Fruit fly (Drosophila melanogaster) whole organism, embryonic: ENCODE data around the gene CG11975.

Experiments used
- Aef1 ChIP-seq: fragments of 200-800 bp; sonication (Bioruptor generic); IDR thresholded peaks from 3 replicates; pipeline ENCODE4 v1.3.6; 2022; ENCODE audit warnings: missing biosample characterization, missing genetic modification characterization
- B-H1 ChIP-seq: fragments of 200-800 bp; sonication (Bioruptor generic); IDR thresholded peaks from 3 replicates; pipeline ENCODE4 v1.3.6; 2022; ENCODE audit warnings: missing biosample characterization, missing genetic modification characterization
- CG1024 ChIP-seq: fragments of 200-800 bp; sonication (Bioruptor generic); IDR thresholded peaks from 2 replicates; pipeline ENCODE4 v1.3.6; 2022; ENCODE audit warnings: missing biosample characterization, missing genetic modification characterization
- CG10431 ChIP-seq: fragments of 200-800 bp; sonication (Bioruptor generic); optimal IDR thresholded peaks from 3 replicates; lab custom pipeline; 2018; ENCODE audit warnings: missing biosample characterization, mild to moderate bottlenecking, missing genetic modification characterization
- CG11398 ChIP-seq: fragments of 200-800 bp; sonication (Bioruptor generic); optimal IDR thresholded peaks from 2 replicates; lab custom pipeline; 2016; ENCODE audit warnings: missing biosample characterization, missing genetic modification characterization
- CG12942 ChIP-seq: fragments of 200-800 bp; sonication (Bioruptor generic); optimal IDR thresholded peaks from 3 replicates; lab custom pipeline; 2016; ENCODE audit warnings: missing biosample characterization, missing genetic modification characterization
- CG13775 ChIP-seq: fragments of 200-800 bp; sonication (Bioruptor generic); optimal IDR thresholded peaks from 3 replicates; lab custom pipeline; 2017; ENCODE audit warnings: missing biosample characterization, mild to moderate bottlenecking, missing genetic modification characterization
- CG14050 ChIP-seq: fragments of 200-800 bp; sonication (Bioruptor generic); IDR thresholded peaks from 3 replicates; pipeline ENCODE4 v1.3.6; 2022; ENCODE audit warnings: missing biosample characterization, missing genetic modification characterization
- CG1832 ChIP-seq: fragments of 200-800 bp; sonication (Bioruptor generic); optimal IDR thresholded peaks from 2 replicates; lab custom pipeline; 2017; ENCODE audit warnings: missing biosample characterization, mild to moderate bottlenecking, missing genetic modification characterization, inconsistent platforms
- CG2712 ChIP-seq: fragments of 200-800 bp; optimal IDR thresholded peaks from 3 replicates; lab custom pipeline; 2019; ENCODE audit warnings: missing biosample characterization, mild to moderate bottlenecking, missing genetic modification characterization, moderate library complexity
- CG2889 ChIP-seq: fragments of 200-800 bp; sonication (Bioruptor generic); IDR thresholded peaks from 3 replicates; pipeline ENCODE4 v1.3.6; 2022; ENCODE audit warnings: missing biosample characterization, missing genetic modification characterization
- CG43689 ChIP-seq: fragments of 200-800 bp; sonication (Bioruptor generic); IDR thresholded peaks from 2 replicates; pipeline ENCODE4 v1.3.6; 2022; ENCODE audit warnings: missing biosample characterization, missing genetic modification characterization
- CG8924 ChIP-seq: fragments of 200-800 bp; optimal IDR thresholded peaks from 3 replicates; lab custom pipeline; 2019; ENCODE audit warnings: missing biosample characterization, mild to moderate bottlenecking, missing genetic modification characterization, moderate library complexity
- CG9932 ChIP-seq: fragments of 200-800 bp; sonication (Bioruptor generic); IDR thresholded peaks from 2 replicates; pipeline ENCODE4 v1.3.6; 2022; ENCODE audit warnings: missing biosample characterization, missing genetic modification characterization
- Chrac-16 ChIP-seq: fragments of 200-800 bp; sonication (Bioruptor generic); optimal IDR thresholded peaks from 3 replicates; lab custom pipeline; 2016; ENCODE audit warnings: missing biosample characterization, missing genetic modification characterization
- Doc2 ChIP-seq: fragments of 200-800 bp; sonication (Bioruptor generic); IDR thresholded peaks from 2 replicates; pipeline ENCODE4 v1.3.6; 2022; ENCODE audit warnings: missing biosample characterization, missing genetic modification characterization
- Ets97D ChIP-seq: fragments of 200-800 bp; sonication (Bioruptor generic); optimal IDR thresholded peaks from 3 replicates; lab custom pipeline; 2016; ENCODE audit warnings: missing biosample characterization, missing genetic modification characterization
- Fer3 ChIP-seq: fragments of 200-800 bp; sonication (Bioruptor generic); optimal IDR thresholded peaks from 2 replicates; lab custom pipeline; 2018; ENCODE audit warnings: missing biosample characterization, mild to moderate bottlenecking, missing genetic modification characterization, moderate library complexity
- HmgD ChIP-seq: fragments of 200-800 bp; sonication (Bioruptor generic); optimal IDR thresholded peaks from 3 replicates; lab custom pipeline; 2016; ENCODE audit warnings: missing biosample characterization, missing genetic modification characterization
- Lhr ChIP-seq: fragments of 200-800 bp; sonication (Bioruptor generic); optimal IDR thresholded peaks from 3 replicates; lab custom pipeline; 2017; ENCODE audit warnings: mild to moderate bottlenecking, missing biosample characterization, missing genetic modification reagents, missing genetic modification characterization
- Max ChIP-seq: fragments of 200-800 bp; sonication (Bioruptor generic); optimal IDR thresholded peaks from 2 replicates; lab custom pipeline; 2016; ENCODE audit warnings: missing biosample characterization, mild to moderate bottlenecking, missing genetic modification characterization
- NK7.1 ChIP-seq: fragments of 200-800 bp; sonication (Bioruptor generic); optimal IDR thresholded peaks from 3 replicates; lab custom pipeline; 2016; ENCODE audit warnings: missing biosample characterization, missing genetic modification characterization
- Optix ChIP-seq: fragments of 200-800 bp; sonication (Bioruptor generic); IDR thresholded peaks from 3 replicates; pipeline ENCODE4 v1.3.6; 2022; ENCODE audit warnings: missing biosample characterization, missing genetic modification characterization
- PHDP ChIP-seq: fragments of 200-800 bp; sonication (Bioruptor generic); optimal IDR thresholded peaks from 3 replicates; lab custom pipeline; 2018; ENCODE audit warnings: missing biosample characterization, mild to moderate bottlenecking, missing genetic modification characterization, moderate library complexity
- Ravus ChIP-seq: fragments of 200-800 bp; sonication (Bioruptor generic); IDR thresholded peaks from 2 replicates; pipeline ENCODE4 v1.3.6; 2022; ENCODE audit warnings: missing biosample characterization, missing genetic modification characterization
- Sox100B ChIP-seq: fragments of 200-800 bp; sonication (Bioruptor generic); optimal IDR thresholded peaks from 3 replicates; lab custom pipeline; 2018; ENCODE audit warnings: missing biosample characterization, mild to moderate bottlenecking, missing genetic modification characterization
- Spps ChIP-seq: fragments of 200-800 bp; sonication (Bioruptor generic); optimal IDR thresholded peaks from 2 replicates; lab custom pipeline; 2018; ENCODE audit warnings: missing biosample characterization, mild to moderate bottlenecking, missing genetic modification characterization
- TFAM ChIP-seq: fragments of 200-800 bp; sonication (Bioruptor generic); optimal IDR thresholded peaks from 2 replicates; lab custom pipeline; 2017; ENCODE audit warnings: missing biosample characterization, missing genetic modification characterization, inconsistent platforms
- bcd ChIP-seq: fragments of 200-800 bp; sonication (Bioruptor generic); optimal IDR thresholded peaks from 2 replicates; lab custom pipeline; 2017; ENCODE audit warnings: missing biosample characterization, mild to moderate bottlenecking, missing genetic modification characterization
- cad ChIP-seq: fragments of >200 bp; optimal IDR thresholded peaks from 2 replicates; lab custom pipeline; 2017; ENCODE audit warnings: missing biosample characterization, missing genetic modification characterization
- croc ChIP-seq: fragments of 200-800 bp; sonication (Bioruptor generic); conservative IDR thresholded peaks from 3 replicates; pipeline ENCODE4 v1.3.6; 2022; ENCODE audit warnings: missing biosample characterization, missing genetic modification characterization
- dan ChIP-seq: fragments of 200-800 bp; sonication (Bioruptor generic); IDR thresholded peaks from 2 replicates; pipeline ENCODE4 v1.3.6; 2022; ENCODE audit warnings: missing biosample characterization, missing genetic modification characterization
- dm ChIP-seq: fragments of 200-800 bp; sonication (Bioruptor generic); optimal IDR thresholded peaks from 3 replicates; lab custom pipeline; 2016; ENCODE audit warnings: missing biosample characterization, missing genetic modification characterization
- dmrt11E ChIP-seq: fragments of 200-800 bp; sonication (Bioruptor generic); optimal IDR thresholded peaks from 3 replicates; lab custom pipeline; 2018; ENCODE audit warnings: missing biosample characterization, mild to moderate bottlenecking, missing genetic modification characterization, moderate library complexity
- fd3F ChIP-seq: fragments of 200-800 bp; sonication (Bioruptor generic); optimal IDR thresholded peaks from 2 replicates; lab custom pipeline; 2018; ENCODE audit warnings: missing biosample characterization, mild to moderate bottlenecking, missing genetic modification characterization, moderate library complexity
- insv ChIP-seq, 2 experiments: fragments of 200-800 bp; sonication (Bioruptor generic); optimal IDR thresholded peaks; 3 replicates each; lab custom pipeline; 2016 to 2018; ENCODE audit warnings: missing biosample characterization in 2 of 2, missing genetic modification characterization in 2 of 2
- jumu ChIP-seq: fragments of 200-800 bp; sonication (Bioruptor generic); optimal IDR thresholded peaks from 3 replicates; lab custom pipeline; 2016; ENCODE audit warnings: missing biosample characterization, missing genetic modification characterization
- kay ChIP-seq: fragments of 200-800 bp; sonication (Bioruptor generic); optimal IDR thresholded peaks from 2 replicates; lab custom pipeline; 2016; ENCODE audit warnings: missing biosample characterization, missing genetic modification characterization
- knrl ChIP-seq: fragments of 200-800 bp; sonication (Bioruptor generic); IDR thresholded peaks from 3 replicates; pipeline ENCODE4 v1.3.6; 2022; ENCODE audit warnings: missing biosample characterization, missing genetic modification characterization; ENCODE audit not compliant: partially characterized antibody
- nerfin-1 ChIP-seq: fragments of 200-800 bp; sonication (Bioruptor generic); optimal IDR thresholded peaks from 3 replicates; lab custom pipeline; 2019; ENCODE audit warnings: missing biosample characterization, mild to moderate bottlenecking, missing genetic modification characterization, moderate library complexity
- onecut ChIP-seq: fragments of 200-800 bp; sonication (Bioruptor generic); IDR thresholded peaks from 2 replicates; pipeline ENCODE4 v1.3.6; 2022; ENCODE audit warnings: missing biosample characterization, missing genetic modification characterization
- salm ChIP-seq: fragments of 200-800 bp; sonication (Bioruptor generic); optimal IDR thresholded peaks from 2 replicates; lab custom pipeline; 2018; ENCODE audit warnings: missing biosample characterization, mild to moderate bottlenecking, missing genetic modification characterization
- slp2 ChIP-seq: fragments of 200-800 bp; sonication (Bioruptor generic); optimal IDR thresholded peaks from 2 replicates; lab custom pipeline; 2016; ENCODE audit warnings: missing biosample characterization, missing genetic modification characterization
- sqz ChIP-seq: fragments of 200-800 bp; sonication (Bioruptor generic); optimal IDR thresholded peaks from 3 replicates; lab custom pipeline; 2018; ENCODE audit warnings: missing biosample characterization, mild to moderate bottlenecking, missing genetic modification characterization
- ssp ChIP-seq: fragments of 200-800 bp; sonication (Bioruptor generic); IDR thresholded peaks from 2 replicates; pipeline ENCODE4 v1.3.6; 2022; ENCODE audit warnings: missing biosample characterization, missing genetic modification characterization
- tin ChIP-seq: fragments of 200-800 bp; sonication (Bioruptor generic); optimal IDR thresholded peaks from 3 replicates; lab custom pipeline; 2016; ENCODE audit warnings: missing biosample characterization, missing genetic modification characterization
- trh ChIP-seq: fragments of 200-800 bp; sonication (Bioruptor generic); optimal IDR thresholded peaks from 2 replicates; lab custom pipeline; 2016; ENCODE audit warnings: missing biosample characterization, missing genetic modification characterization
- tup ChIP-seq: fragments of 200-800 bp; sonication (Bioruptor generic); optimal IDR thresholded peaks from 2 replicates; lab custom pipeline; 2016; ENCODE audit warnings: missing biosample characterization, mild to moderate bottlenecking, missing genetic modification characterization, moderate library complexity
- twi ChIP-seq: fragments of 200-800 bp; optimal IDR thresholded peaks from 2 replicates; lab custom pipeline; 2019; ENCODE audit warnings: missing biosample characterization, mild to moderate bottlenecking, missing genetic modification characterization, moderate library complexity
- z ChIP-seq: fragments of 200-800 bp; sonication (Bioruptor generic); IDR thresholded peaks from 3 replicates; pipeline ENCODE4 v1.3.6; 2022; ENCODE audit warnings: missing biosample characterization, missing genetic modification characterization
- zen2 ChIP-seq: fragments of 200-800 bp; sonication (Bioruptor generic); IDR thresholded peaks from 3 replicates; pipeline ENCODE4 v1.3.6; 2022; ENCODE audit warnings: missing biosample characterization, missing genetic modification characterization; ENCODE audit not compliant: partially characterized antibody
- zf30C ChIP-seq: fragments of 200-800 bp; sonication (Bioruptor generic); optimal IDR thresholded peaks from 3 replicates; lab custom pipeline; 2018; ENCODE audit warnings: missing biosample characterization, mild to moderate bottlenecking, missing genetic modification characterization
- zfh2 ChIP-seq: fragments of 200-800 bp; sonication (Bioruptor generic); optimal IDR thresholded peaks from 2 replicates; lab custom pipeline; 2016; ENCODE audit warnings: missing biosample characterization, missing genetic modification characterization

CG11975 gene

DNA sequence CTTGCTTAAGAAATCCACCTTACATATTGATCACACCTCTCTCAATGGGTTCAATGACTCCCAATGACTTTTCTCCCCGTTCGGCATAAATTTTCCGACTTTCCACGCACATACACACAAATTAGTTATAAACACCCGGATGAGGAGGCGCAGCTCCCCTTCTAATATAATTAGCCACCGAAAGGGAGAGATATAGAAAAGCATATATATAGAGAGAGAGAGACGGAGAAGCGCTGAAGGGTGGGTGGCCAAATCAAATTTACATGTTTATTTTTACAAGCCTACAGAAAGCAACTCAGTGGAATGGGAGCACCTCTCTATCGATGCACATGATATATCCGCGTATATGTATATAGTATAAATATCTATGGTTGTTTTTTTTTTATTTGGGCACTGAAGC lies 35.6 kb downstream of the CG11975 start (continued):
- TF ChIP-seq CG12942 (GFP tag; lab: Kevin White, UChicago), result no peak
- no peak for TF ChIP-seq Ets97D
- TF ChIP-seq zfh2 (GFP tag; lab: Kevin White, UChicago), result no peak
- TF ChIP-seq zen2, result no peak
- TF ChIP-seq CG2889 (GFP tag; lab: Robert Waterston, UW), result no peak
- TF ChIP-seq dan, result no peak
- TF ChIP-seq kay (GFP tag; lab: Kevin White, UChicago), result no peak
- TF ChIP-seq jumu (GFP tag; lab: Kevin White, UChicago), result no peak
- TF ChIP-seq Doc2 (GFP tag; lab: Robert Waterston, UW), result no peak
- no peak for TF ChIP-seq trh
- TF ChIP-seq CG1024 (GFP tag; lab: Robert Waterston, UW), result no peak
- TF ChIP-seq CG14050 (GFP tag; lab: Robert Waterston, UW), result no peak
- no peak for TF ChIP-seq onecut (GFP tag; lab: Robert Waterston, UW)
- TF ChIP-seq Sox100B, result no peak
- TF ChIP-seq z (GFP tag; lab: Robert Waterston, UW), result peak; percentile 60; the same call in 1 of the 3 replicates
- no peak for TF ChIP-seq CG9932 (GFP tag; lab: Robert Waterston, UW)
- no peak for TF ChIP-seq cad (GFP tag; lab: Kevin White, UChicago)
- TF ChIP-seq bcd, result no peak
- TF ChIP-seq Optix (GFP tag; lab: Robert Waterston, UW), result no peak
- TF ChIP-seq HmgD (GFP tag; lab: Kevin White, UChicago), result no peak
- no peak for TF ChIP-seq NK7.1 (GFP tag; lab: Kevin White, UChicago)
- no peak for TF ChIP-seq Max
- no peak for TF ChIP-seq insv (GFP tag; optimal IDR thresholded peaks at IDR 0.05; lab: Kevin White, UChicago)
- TF ChIP-seq fd3F (GFP tag; lab: Kevin White, UChicago), result no peak
- TF ChIP-seq PHDP (tag; lab: Kevin White, UChicago), result no peak
- TF ChIP-seq croc (GFP tag; lab: Robert Waterston, UW), result no peak
- TF ChIP-seq CG1832 (GFP tag; lab: Kevin White, UChicago), result no peak
- TF ChIP-seq slp2 (GFP tag; lab: Kevin White, UChicago), result no peak
- TF ChIP-seq TFAM (GFP tag; lab: Kevin White, UChicago), result no peak
- TF ChIP-seq CG8924 (tag; lab: Kevin White, UChicago), result no peak
- no peak for TF ChIP-seq salm (tag; lab: Kevin White, UChicago)
- no peak for TF ChIP-seq dmrt11E (tag; lab: Kevin White, UChicago)
- no peak for TF ChIP-seq nerfin-1 (tag; lab: Kevin White, UChicago)
- no peak for TF ChIP-seq tup (GFP tag; lab: Kevin White, UChicago)
- no peak for TF ChIP-seq tin (GFP tag; lab: Kevin White, UChicago)
- TF ChIP-seq B-H1 (GFP tag; lab: Robert Waterston, UW), result no peak
- TF ChIP-seq CG2712 (tag; lab: Kevin White, UChicago), result no peak
- no peak for TF ChIP-seq dm (GFP tag; lab: Kevin White, UChicago)
- no peak for TF ChIP-seq CG43689
- no peak for TF ChIP-seq Chrac-16 (GFP tag; lab: Kevin White, UChicago)
- TF ChIP-seq Spps, result no peak
- TF ChIP-seq Ravus (GFP tag; lab: Robert Waterston, UW), result no peak
- TF ChIP-seq twi (tag; lab: Kevin White, UChicago), result no peak
- no peak for TF ChIP-seq knrl (GFP tag; lab: Robert Waterston, UW)
- no peak for TF ChIP-seq zf30C (GFP tag; lab: Kevin White, UChicago)
- no peak for TF ChIP-seq CG13775 (GFP tag; lab: Kevin White, UChicago)
- TF ChIP-seq CG10431, result no peak
- TF ChIP-seq Lhr (GFP tag; lab: Kevin White, UChicago), result no peak
- TF ChIP-seq sqz, result peak; percentile 34
- no peak for TF ChIP-seq ssp (GFP tag; lab: Robert Waterston, UW)
- no peak for TF ChIP-seq Aef1
- no peak for TF ChIP-seq Fer3 (tag; lab: Kevin White, UChicago)
- TF ChIP-seq CG11398 (GFP tag; lab: Kevin White, UChicago), result no peak
